Worm (Caenorhabditis elegans) whole organism, L4/young adult: ENCODE measurements around the gene hum-5.

Experiments used
- W03F9.2 ChIP-seq: fragments of 150-350 bp; optimal IDR thresholded peaks from 2 replicates; lab custom pipeline; 2014; ENCODE audit warnings: missing biosample characterization, missing genetic modification characterization
- dao-5 ChIP-seq: sonication (generic microtip); optimal IDR thresholded peaks from 2 replicates; lab custom pipeline; 2016; ENCODE audit warnings: missing genotype, missing genetic modification characterization, moderate library complexity, missing compliant biosample characterization
- him-1 ChIP-seq: sonication (generic microtip); optimal IDR thresholded peaks from 2 replicates; lab custom pipeline; 2016; ENCODE audit warnings: missing genotype, missing genetic modification reagents, missing genetic modification characterization, missing compliant biosample characterization

Gene hum-5

DNA sequence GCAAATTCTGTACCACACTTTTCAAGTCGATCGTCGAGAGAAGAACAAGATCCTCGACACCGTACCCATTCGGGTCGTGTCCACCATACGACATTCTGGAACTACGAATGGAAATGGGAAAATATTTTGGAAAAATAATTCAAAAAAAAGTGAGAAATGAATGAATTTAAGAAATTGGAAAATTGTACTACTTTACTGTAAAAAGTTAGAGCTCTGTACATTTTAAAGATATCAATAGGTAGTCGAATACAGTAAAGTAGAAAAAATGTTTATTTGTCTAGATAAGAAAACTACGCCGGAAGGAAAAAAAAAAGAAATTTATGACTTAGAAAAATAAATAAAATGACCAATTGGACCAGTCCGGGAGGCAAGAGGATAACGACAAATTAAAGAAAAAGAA, at the start of gene hum-5:
Gene hum-5 (minus strand): TSS at position 101 of the 400 bp plus-strand sequence.
- no peak for TF ChIP-seq W03F9.2 (tag; lab: Kevin White, UChicago)
- no peak for TF ChIP-seq dao-5 (tag; lab: Kevin White, UChicago)
- TF ChIP-seq him-1 (tag; lab: Kevin White, UChicago), result no peak

DNA sequence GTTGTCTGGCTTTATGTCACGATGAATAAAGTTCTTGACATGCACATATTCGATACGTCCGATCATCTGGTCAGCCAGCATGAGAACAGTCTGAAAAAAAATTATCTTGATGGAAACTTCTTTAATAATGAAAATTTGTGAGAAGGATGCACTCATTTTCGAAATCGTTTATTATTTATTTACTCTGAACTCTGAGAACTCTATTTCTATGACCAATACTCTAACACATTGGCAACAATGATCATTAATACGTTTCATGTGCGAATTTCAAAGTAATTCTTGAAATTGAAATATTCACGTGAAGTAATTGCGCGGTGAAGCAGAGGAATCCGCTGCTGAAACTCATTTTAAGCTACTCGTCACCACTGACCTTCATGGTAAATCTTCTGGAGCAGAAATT, 49.0 kb upstream of the hum-5 start:
- TF ChIP-seq dao-5 (tag; lab: Kevin White, UChicago) (no peak), W03F9.2 (tag; lab: Kevin White, UChicago) (no peak), him-1 (tag; lab: Kevin White, UChicago) (no peak)

DNA sequence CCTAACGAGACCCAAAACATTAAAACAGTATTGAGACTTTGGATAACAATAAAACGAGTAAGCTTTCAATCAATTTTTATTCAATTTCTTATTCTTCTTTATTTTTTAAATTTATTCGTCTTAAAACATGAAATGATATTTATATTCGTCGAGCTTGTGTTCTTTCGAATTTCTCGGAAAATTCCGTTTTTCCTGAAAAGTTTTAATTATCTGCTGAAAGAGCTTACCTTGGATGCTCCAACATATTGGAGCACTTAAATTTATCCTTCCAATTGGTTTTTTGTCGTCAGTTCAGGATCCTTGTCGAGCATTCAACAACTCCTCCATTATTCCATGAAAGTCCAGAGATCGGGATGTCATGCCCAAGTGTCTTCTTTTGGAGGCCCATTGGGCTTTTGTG, 46.8 kb upstream of the hum-5 start:
- TF ChIP-seq him-1 (tag; lab: Kevin White, UChicago) (no peak), dao-5 (tag; lab: Kevin White, UChicago) (no peak), W03F9.2 (tag; lab: Kevin White, UChicago) (no peak)

DNA sequence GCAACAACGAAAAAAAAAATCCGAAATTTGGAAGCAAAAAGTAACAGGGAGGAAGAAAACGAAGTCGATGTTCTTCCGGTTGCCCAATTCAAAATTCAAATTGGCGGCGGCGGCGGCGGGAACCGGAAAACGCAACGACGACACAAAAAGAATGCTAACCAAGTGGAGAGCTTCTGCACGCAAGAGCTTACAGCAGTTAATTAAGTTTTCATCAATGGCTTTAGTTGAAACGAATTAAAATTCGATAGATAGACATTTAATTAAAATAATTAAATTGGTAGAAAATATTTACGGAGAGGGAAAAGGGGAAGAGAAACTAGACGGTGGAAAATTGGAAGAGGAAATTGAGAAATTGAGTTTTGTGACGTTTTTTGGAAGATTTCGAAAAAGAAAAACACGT, 33.6 kb upstream of the hum-5 start:
- no peak for TF ChIP-seq him-1 (tag; lab: Kevin White, UChicago)
- no peak for TF ChIP-seq dao-5 (tag; lab: Kevin White, UChicago)
- TF ChIP-seq W03F9.2 (tag; lab: Kevin White, UChicago), result no peak

DNA sequence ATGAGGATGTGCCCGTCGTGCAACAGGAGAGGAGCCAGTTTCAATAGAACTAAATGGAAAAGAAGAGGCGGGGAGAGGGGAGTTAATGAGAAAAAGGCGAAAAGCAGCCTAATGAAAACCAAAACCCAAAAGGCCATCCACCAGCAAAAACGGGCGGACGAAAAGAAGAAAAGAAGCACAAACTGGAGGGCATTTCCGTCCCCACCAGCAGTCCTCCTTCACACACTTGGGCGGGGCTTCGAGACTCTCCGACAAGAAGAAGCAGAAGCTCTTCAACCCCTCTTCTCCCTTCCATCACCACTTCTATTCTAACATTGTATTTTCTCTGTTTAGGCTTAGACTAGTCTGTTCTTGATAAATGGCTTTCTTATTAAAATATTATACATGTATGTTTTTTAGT, 31.5 kb upstream of the hum-5 start:
- TF ChIP-seq dao-5 (tag; lab: Kevin White, UChicago) (no peak), him-1 (tag; lab: Kevin White, UChicago) (no peak), W03F9.2 (tag; lab: Kevin White, UChicago) (no peak)

DNA sequence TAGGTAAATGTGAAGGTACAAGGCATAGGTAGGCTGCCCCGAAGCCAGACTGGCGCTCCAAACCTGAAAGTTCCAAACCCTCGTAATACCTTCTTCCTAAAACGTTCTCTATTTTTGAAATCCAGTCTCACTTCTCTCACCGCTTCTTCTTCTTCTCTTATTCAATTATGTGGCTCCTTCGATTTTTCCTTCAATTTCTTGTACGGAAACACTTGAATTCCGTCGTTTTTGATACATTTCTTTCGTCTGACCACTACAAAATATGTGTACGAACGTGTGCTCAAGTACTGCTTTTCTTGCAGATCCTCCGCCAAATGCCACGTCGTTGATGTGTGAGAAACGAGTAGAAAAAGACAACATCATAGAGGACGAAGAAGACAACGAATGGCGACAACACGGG, 29.7 kb upstream of the hum-5 start, which contains the start of gene unc-79:
Gene unc-79 (plus strand): TSS at position 301 of the 400 bp plus-strand sequence.
- TF ChIP-seq him-1 (tag; lab: Kevin White, UChicago) (no peak), W03F9.2 (tag; lab: Kevin White, UChicago) (no peak)

DNA sequence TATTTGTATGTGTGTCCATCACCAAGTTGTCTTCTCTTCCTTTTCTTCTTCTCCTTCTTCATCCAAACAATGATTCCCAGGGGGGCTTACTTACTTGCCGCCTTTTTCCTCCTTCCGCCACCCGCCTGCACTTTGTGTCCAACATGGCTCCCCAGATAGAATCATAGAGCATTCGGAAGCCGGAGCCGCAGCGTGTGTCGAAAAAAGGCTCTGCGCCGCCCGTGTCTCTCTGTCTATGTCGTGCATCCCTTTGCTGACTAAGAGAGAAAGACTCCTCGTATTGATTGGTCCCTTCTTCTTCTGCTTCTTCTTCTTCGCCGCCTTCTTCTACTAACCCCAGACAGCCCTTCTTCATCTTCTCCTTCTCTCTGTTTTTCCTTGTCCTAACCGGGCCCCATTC, 27.1 kb upstream of the hum-5 start:
- TF ChIP-seq dao-5 (tag; lab: Kevin White, UChicago), result no peak
- peak; percentile 57 for TF ChIP-seq him-1 (tag; lab: Kevin White, UChicago)

DNA sequence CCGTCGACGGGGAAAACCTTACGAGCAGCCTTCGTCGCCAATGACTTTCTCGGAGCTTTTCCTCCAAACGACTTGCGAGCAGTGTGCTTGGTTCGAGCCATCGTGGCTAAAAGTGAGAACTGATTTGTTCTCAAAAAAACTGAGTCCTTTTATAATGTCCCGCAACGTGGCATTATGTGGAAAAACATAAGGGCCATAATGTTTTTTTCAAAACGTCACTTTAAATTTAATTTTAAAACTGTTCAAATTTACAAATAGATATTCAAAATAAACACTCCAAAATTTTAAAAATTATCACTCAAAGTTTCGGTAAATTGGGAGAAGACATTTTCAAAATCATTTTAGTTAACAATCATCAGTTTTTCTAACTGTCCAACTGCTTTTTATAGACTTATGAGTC, 23.4 kb upstream of the hum-5 start, which contains the start of gene his-70:
Gene his-70 (minus strand): TSS at position 101 of the 400 bp plus-strand sequence.
- TF ChIP-seq him-1 (tag; lab: Kevin White, UChicago) (no peak), dao-5 (tag; lab: Kevin White, UChicago) (no peak), W03F9.2 (tag; lab: Kevin White, UChicago) (no peak)

DNA sequence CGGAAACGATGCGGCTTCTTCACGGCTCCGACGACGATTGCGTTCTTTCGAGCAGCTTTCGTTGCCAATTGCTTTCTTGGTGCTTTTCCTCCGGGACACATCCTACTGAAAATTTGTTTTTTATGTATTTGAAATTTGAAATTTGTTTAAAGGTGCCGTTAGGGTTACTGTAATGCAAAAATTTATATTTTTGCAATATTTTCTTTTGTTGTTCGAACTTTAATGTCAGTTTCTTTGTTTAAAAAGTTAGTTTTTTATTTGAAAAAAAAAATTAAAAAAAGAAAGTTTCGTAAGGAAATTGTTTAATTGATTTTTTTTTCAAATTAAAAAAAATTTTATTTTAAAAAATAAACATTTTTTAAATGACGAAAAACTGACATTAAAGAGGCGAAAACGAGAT, 22.0 kb upstream of the hum-5 start, which contains the start of gene his-69:
Gene his-69 (minus strand): TSS at position 101 of the 400 bp plus-strand sequence.
- TF ChIP-seq dao-5 (tag; lab: Kevin White, UChicago) (no peak), him-1 (tag; lab: Kevin White, UChicago) (no peak), W03F9.2 (tag; lab: Kevin White, UChicago) (no peak)

DNA sequence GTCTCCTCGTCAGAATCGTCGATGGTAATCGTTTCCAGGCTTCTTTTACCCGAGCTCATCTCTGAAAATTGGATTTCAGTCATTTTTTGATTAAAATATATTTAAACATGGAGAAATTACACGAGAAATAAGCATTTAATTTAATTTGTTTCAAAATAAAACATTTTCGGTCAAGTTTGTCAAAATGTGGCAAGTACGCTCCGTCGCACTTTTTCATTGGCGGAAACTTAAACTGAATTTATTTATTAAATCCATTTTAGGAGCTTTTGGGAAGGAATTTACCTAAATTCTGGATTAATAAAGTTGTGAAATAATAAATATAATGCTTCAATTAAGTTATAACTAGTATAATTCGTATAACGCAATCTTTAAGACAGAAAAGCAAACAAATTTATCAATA, 21.3 kb upstream of the hum-5 start, which contains the start of gene rcq-5:
Gene rcq-5 (minus strand): TSS at position 83 of the 400 bp plus-strand sequence.
- TF ChIP-seq dao-5 (tag; lab: Kevin White, UChicago), result no peak
- no peak for TF ChIP-seq him-1 (tag; lab: Kevin White, UChicago)
- no peak for TF ChIP-seq W03F9.2 (tag; lab: Kevin White, UChicago)

DNA sequence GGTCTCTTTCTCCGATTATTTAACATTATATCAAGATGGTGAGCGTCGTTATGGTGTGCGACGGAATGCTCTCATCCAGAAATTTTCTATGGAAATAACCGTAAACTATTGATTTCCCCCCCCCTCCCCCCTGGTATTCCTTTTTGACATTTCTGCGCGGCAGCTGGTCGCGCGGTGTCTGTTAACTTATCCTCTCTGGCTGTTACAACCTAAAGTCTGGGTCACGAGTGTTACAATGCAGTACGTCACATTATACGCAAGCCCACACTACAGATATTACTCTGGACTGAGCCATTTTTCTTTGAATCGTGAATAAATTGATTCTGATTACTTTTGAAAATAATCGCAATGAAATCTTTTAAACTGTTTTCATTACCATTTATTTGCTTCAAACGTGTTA, 12.5 kb upstream of the hum-5 start:
- TF ChIP-seq W03F9.2 (tag; lab: Kevin White, UChicago), result no peak

DNA sequence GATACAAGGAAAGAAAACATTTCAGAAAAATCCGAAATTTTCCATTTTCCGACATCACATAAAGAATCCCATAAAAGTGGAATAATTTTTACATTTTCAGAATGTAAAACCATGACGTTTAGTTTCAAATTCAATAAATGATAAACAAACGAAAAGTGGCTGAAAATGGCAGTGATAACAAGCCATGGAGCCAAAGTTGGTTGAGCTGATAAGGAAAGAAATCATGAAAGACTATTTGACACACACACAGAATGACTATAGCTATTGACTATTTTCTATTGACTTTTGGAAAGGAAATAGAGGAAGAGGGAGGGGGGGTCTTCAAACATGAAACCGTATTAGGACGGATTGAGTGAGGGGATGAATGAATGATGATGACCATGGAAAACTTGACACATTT, 3.1 kb upstream of the hum-5 start:
- TF ChIP-seq dao-5 (tag; lab: Kevin White, UChicago), result no peak
- no peak for TF ChIP-seq W03F9.2 (tag; lab: Kevin White, UChicago)
- TF ChIP-seq him-1 (tag; lab: Kevin White, UChicago), result no peak

DNA sequence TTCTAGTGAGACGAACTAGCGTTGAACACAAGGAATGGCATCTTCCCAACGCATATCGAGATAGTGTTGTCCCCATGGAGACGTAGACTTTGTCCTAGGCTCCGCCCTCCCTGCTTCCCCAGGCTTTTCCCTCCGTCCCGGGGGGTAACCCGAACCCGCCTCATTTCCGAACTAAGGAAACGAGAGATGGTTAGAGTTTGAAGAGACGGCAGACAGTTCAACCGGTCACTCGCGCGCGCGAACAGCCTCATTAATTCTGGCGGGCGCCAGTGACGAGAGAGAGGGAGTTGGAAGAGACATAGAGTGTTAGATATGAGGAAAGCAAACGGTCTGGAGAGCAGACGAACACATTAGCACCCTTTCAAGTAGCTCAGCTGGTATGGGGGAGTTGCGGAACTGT, 692 bp upstream of the hum-5 start:
- TF ChIP-seq him-1 (tag; lab: Kevin White, UChicago), result no peak
- no peak for TF ChIP-seq W03F9.2 (tag; lab: Kevin White, UChicago)

DNA sequence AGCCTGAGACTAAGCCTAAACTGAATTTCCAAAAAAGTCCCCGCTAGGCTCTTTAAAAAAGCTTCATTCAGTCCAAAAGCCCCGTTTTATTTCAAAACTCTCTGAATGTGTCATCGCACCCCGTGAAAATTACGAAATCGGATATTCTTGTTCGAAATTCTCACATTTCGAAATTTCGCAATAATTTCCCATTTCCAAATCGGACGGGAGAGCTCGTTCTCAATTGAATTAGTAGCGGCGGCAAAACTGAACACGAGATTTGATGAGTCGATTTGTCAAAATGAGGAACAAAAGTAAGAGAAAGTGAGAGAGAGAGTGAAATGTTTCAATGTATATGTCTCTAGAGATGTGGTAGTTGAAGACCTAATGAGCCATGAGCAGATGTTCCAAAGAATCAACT, 1.7 kb downstream of the hum-5 start:
- TF ChIP-seq dao-5 (tag; lab: Kevin White, UChicago) (no peak), him-1 (tag; lab: Kevin White, UChicago) (no peak), W03F9.2 (tag; lab: Kevin White, UChicago) (no peak)

DNA sequence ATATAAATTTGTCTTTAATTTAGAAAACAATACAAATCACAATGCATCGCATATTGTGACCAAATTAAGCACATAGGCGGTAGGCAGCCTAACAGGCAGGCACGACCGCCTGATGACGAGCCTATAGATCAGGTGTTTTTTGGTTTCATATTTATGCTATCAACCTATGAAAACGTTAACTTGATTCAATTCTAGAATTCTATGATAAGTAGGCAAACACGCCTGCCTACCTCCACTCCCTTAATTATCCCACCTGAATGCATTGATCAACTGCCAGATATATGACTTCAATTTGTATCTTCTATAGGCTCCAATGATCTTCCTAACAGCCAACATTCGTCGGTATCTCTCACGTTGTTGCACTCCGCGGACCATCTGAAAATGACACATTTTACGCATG, 5.8 kb downstream of the hum-5 start:
- TF ChIP-seq W03F9.2 (tag; lab: Kevin White, UChicago) (no peak), him-1 (tag; lab: Kevin White, UChicago) (no peak), dao-5 (tag; lab: Kevin White, UChicago) (no peak)
